Worm (Caenorhabditis elegans) whole organism, late embryonic: ENCODE data around the gene csn-5.

Experiments
- F13H6.1 ChIP-seq: sonication (generic microtip); optimal IDR thresholded peaks from 2 replicates; lab custom pipeline; 2016; ENCODE audit warnings: missing genetic modification characterization, missing compliant biosample characterization
- K02D7.2 ChIP-seq: sonication (generic microtip); optimal IDR thresholded peaks from 2 replicates; lab custom pipeline; 2017; ENCODE audit warnings: mild to moderate bottlenecking, missing genetic modification characterization, missing compliant biosample characterization
- K09A11.1 ChIP-seq: sonication (generic microtip); optimal IDR thresholded peaks from 2 replicates; lab custom pipeline; 2017; ENCODE audit warnings: antibody characterized with exemption, mild to moderate bottlenecking, missing genetic modification characterization, missing compliant biosample characterization; ENCODE audit not compliant: insufficient read depth
- Y22D7AL.16 ChIP-seq: sonication (generic microtip); optimal IDR thresholded peaks from 2 replicates; lab custom pipeline; 2016; ENCODE audit warnings: missing genetic modification characterization, missing compliant biosample characterization
- ahr-1 ChIP-seq: sonication (generic microtip); optimal IDR thresholded peaks from 2 replicates; lab custom pipeline; 2016; ENCODE audit warnings: missing genetic modification characterization, missing compliant biosample characterization
- ama-1 ChIP-seq: fragments of 150-350 bp; optimal IDR thresholded peaks from 2 replicates; lab custom pipeline; 2014
- ceh-14 ChIP-seq: sonication (generic microtip); optimal IDR thresholded peaks from 2 replicates; lab custom pipeline; 2016; ENCODE audit warnings: missing genotype, missing genetic modification characterization, missing compliant biosample characterization
- ceh-22 ChIP-seq: sonication (generic microtip); optimal IDR thresholded peaks from 2 replicates; lab custom pipeline; 2017; ENCODE audit warnings: missing biosample characterization, missing genetic modification characterization
- ceh-30 ChIP-seq: fragments of 150-350 bp; optimal IDR thresholded peaks from 2 replicates; lab custom pipeline; 2014; ENCODE audit warnings: missing biosample characterization, missing genetic modification characterization
- ceh-31 ChIP-seq: sonication (generic microtip); optimal IDR thresholded peaks from 2 replicates; lab custom pipeline; 2016; ENCODE audit warnings: missing genetic modification characterization, missing compliant biosample characterization
- ceh-48 ChIP-seq: sonication (generic microtip); optimal IDR thresholded peaks from 2 replicates; lab custom pipeline; 2016; ENCODE audit warnings: missing genetic modification characterization, inconsistent platforms, missing compliant biosample characterization
- che-1 ChIP-seq: sonication (generic microtip); optimal IDR thresholded peaks from 2 replicates; lab custom pipeline; 2016; ENCODE audit warnings: mild to moderate bottlenecking, missing genetic modification characterization, missing compliant biosample characterization
- dmd-4 ChIP-seq: sonication (generic microtip); optimal IDR thresholded peaks from 2 replicates; lab custom pipeline; 2016; ENCODE audit warnings: borderline replicate concordance, missing genetic modification characterization, missing compliant biosample characterization
- elt-2 ChIP-seq: sonication (generic microtip); optimal IDR thresholded peaks from 2 replicates; lab custom pipeline; 2016; ENCODE audit warnings: missing genetic modification reagents, missing genetic modification characterization, missing compliant biosample characterization
- eyg-1 ChIP-seq: sonication (generic microtip); optimal IDR thresholded peaks from 2 replicates; lab custom pipeline; 2016; ENCODE audit warnings: missing genotype, missing genetic modification characterization, missing compliant biosample characterization
- gmeb-2 ChIP-seq: sonication (generic microtip); optimal IDR thresholded peaks from 2 replicates; lab custom pipeline; 2016; ENCODE audit warnings: missing genetic modification characterization, inconsistent platforms, missing compliant biosample characterization
- hlh-15 ChIP-seq: sonication (generic microtip); optimal IDR thresholded peaks from 2 replicates; lab custom pipeline; 2016; ENCODE audit warnings: missing genetic modification characterization, missing compliant biosample characterization
- hlh-8 ChIP-seq: sonication (generic microtip); optimal IDR thresholded peaks from 2 replicates; lab custom pipeline; 2016; ENCODE audit warnings: missing genotype, missing genetic modification characterization, missing compliant biosample characterization
- madf-2 ChIP-seq: sonication (generic microtip); optimal IDR thresholded peaks from 2 replicates; lab custom pipeline; 2017; ENCODE audit warnings: missing genetic modification characterization, missing compliant biosample characterization
- nfya-1 ChIP-seq: sonication (generic microtip); optimal IDR thresholded peaks from 2 replicates; lab custom pipeline; 2017; ENCODE audit warnings: missing genetic modification characterization, mild to moderate bottlenecking, missing compliant biosample characterization, antibody characterized with exemption, moderate library complexity
- nhr-11 ChIP-seq: fragments of 150-350 bp; optimal IDR thresholded peaks from 2 replicates; lab custom pipeline; 2014; ENCODE audit warnings: missing biosample characterization, missing genetic modification characterization
- nhr-232 ChIP-seq: sonication (generic microtip); optimal IDR thresholded peaks from 2 replicates; lab custom pipeline; 2016; ENCODE audit warnings: missing genetic modification characterization, missing compliant biosample characterization
- npax-4 ChIP-seq: sonication (generic microtip); optimal IDR thresholded peaks from 2 replicates; lab custom pipeline; 2016; ENCODE audit warnings: missing genetic modification characterization, missing compliant biosample characterization
- pag-3 ChIP-seq: sonication (generic microtip); optimal IDR thresholded peaks from 2 replicates; lab custom pipeline; 2016; ENCODE audit warnings: missing compliant biosample characterization, missing genetic modification characterization, borderline replicate concordance
- pha-2 ChIP-seq: sonication (generic microtip); optimal IDR thresholded peaks from 2 replicates; lab custom pipeline; 2017; ENCODE audit warnings: mild to moderate bottlenecking, missing genetic modification characterization, missing compliant biosample characterization
- pha-4 ChIP-seq: fragments of 150-350 bp; optimal IDR thresholded peaks from 2 replicates; lab custom pipeline; 2018; ENCODE audit warnings: missing biosample characterization, missing genetic modification reagents, missing genetic modification characterization
- pqm-1 ChIP-seq: sonication (generic microtip); optimal IDR thresholded peaks from 2 replicates; lab custom pipeline; 2016; ENCODE audit warnings: missing genetic modification characterization, missing compliant biosample characterization
- rnt-1 ChIP-seq: sonication (generic microtip); optimal IDR thresholded peaks from 2 replicates; lab custom pipeline; 2016; ENCODE audit warnings: missing genetic modification characterization, missing compliant biosample characterization
- sdc-2 ChIP-seq: sonication (generic microtip); optimal IDR thresholded peaks from 2 replicates; lab custom pipeline; 2016; ENCODE audit warnings: missing genotype, missing genetic modification characterization, missing compliant biosample characterization
- sox-2 ChIP-seq: fragments of 200-800 bp; sonication (Bioruptor generic); IDR thresholded peaks from 2 replicates; pipeline ENCODE4 v1.3.6; 2022; ENCODE audit warnings: missing genetic modification reagents, missing genetic modification characterization, missing compliant biosample characterization
- sox-4 ChIP-seq: sonication (generic microtip); optimal IDR thresholded peaks from 2 replicates; lab custom pipeline; 2017; ENCODE audit warnings: mild to moderate bottlenecking, missing genetic modification characterization, inconsistent platforms, missing compliant biosample characterization
- tbx-7 ChIP-seq: sonication (generic microtip); optimal IDR thresholded peaks from 2 replicates; lab custom pipeline; 2016; ENCODE audit warnings: missing genotype, missing genetic modification characterization, missing compliant biosample characterization
- unc-3 ChIP-seq, 2 experiments: fragments of 200-800 bp in 1 of 2; sonication (Bioruptor generic) in 1 of 2; sonication (generic microtip) in 1 of 2; conservative IDR thresholded peaks in 1 of 2; optimal IDR thresholded peaks in 1 of 2; 2 replicates each; pipeline versions ENCODE4 v1.3.6 to Lab custom; 2016 to 2022; ENCODE audit warnings: missing compliant biosample characterization in 2 of 2, missing genetic modification characterization in 2 of 2, missing genetic modification reagents in 1 of 2
- unc-42 ChIP-seq: sonication (generic microtip); optimal IDR thresholded peaks from 2 replicates; lab custom pipeline; 2016; ENCODE audit warnings: missing genotype, missing genetic modification characterization, missing compliant biosample characterization
- unc-86 ChIP-seq: sonication (generic microtip); optimal IDR thresholded peaks from 2 replicates; lab custom pipeline; 2016; ENCODE audit warnings: missing genetic modification characterization, missing compliant biosample characterization
- ztf-16 ChIP-seq: sonication (generic microtip); optimal IDR thresholded peaks from 2 replicates; lab custom pipeline; 2017; ENCODE audit warnings: missing genetic modification characterization, missing compliant biosample characterization

The csn-5 gene

DNA sequence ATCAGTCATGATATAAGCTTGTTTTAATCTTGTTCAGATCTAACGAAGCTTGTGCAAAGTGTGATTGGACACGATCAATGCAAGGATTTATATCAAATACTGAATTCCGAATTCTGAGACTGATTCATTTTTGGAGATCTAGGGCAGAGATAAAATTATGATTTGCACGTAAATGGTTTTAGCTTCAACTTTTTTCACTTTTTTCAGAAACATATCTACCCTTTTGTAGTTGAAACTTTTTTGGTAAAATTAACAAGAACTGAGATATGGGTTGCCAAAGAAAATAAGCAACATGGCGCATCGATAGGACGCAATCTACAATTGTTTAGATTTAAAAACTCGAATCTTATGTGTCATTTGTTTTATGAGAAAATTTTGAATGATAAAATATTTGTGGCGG lies 28.7 kb downstream of the csn-5 start, which contains the start of gene C55C3.4:
C55C3.4 (minus strand) TSS at position 101 of the 400 bp plus-strand sequence.
- no peak for TF ChIP-seq nhr-232 (tag; lab: Kevin White, UChicago)
- no peak for TF ChIP-seq rnt-1
- TF ChIP-seq unc-86 (tag; lab: Kevin White, UChicago) = no peak
- TF ChIP-seq pqm-1 (tag; lab: Kevin White, UChicago) = no peak
- no peak for TF ChIP-seq nfya-1
- no peak for TF ChIP-seq ceh-22 (tag; lab: Kevin White, UChicago)
- TF ChIP-seq Y22D7AL.16 = no peak
- TF ChIP-seq ama-1 (lab: Kevin White, UChicago) = no peak

DNA sequence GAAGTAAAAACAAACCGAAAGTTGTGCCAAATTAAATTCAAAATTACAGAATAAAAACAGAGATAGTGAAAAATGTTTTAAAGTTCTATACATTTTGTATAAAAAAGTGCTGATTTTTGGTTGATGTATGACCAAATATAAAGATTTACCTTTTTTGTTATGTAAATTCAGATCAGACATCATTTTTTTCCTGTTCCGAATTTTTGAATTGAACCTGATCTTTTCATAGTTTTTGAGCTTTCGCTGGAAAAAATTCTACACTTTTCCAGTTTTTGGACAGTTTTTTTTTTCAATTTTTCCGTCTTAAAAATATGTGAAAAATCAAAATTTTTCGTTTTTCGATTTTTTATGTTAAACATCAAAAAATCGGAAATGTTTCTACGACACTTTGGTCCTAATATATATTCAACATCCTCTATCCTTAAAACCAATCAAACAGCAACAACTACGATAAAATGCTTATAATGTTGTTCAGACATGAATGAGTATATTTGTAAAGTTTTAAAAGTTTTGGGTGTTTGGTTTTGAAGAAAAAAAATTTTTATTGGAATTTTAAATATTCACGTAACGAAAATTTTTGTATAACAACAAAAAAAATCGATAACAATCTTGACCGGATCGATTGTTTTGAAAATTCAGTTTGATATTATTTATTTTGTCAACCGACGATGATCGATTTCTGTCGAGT lies 33.4 kb downstream of the csn-5 start, which contains the start of the genes C55C3.7 and C55C3.6:
C55C3.7 (minus strand) TSS at position 101 of the 688 bp plus-strand sequence.
C55C3.6 (plus strand) TSS at position 638 of the 688 bp plus-strand sequence.
- TF ChIP-seq unc-42 (no peak), nhr-232 (tag; lab: Kevin White, UChicago) (no peak), gmeb-2 (tag; lab: Kevin White, UChicago) (no peak), sox-4 (tag; lab: Kevin White, UChicago) (no peak), npax-4 (no peak), pha-2 (no peak), pag-3 (no peak), Y22D7AL.16 (no peak), ceh-48 (no peak), hlh-15 (tag; lab: Kevin White, UChicago) (no peak), ceh-30 (tag; lab: Kevin White, UChicago) (no peak), eyg-1 (tag; lab: Kevin White, UChicago) (no peak), nfya-1 (no peak), ceh-14 (tag; lab: Kevin White, UChicago) (no peak), ztf-16 (no peak), ama-1 (lab: Kevin White, UChicago) (no peak), che-1 (tag; lab: Kevin White, UChicago) (no peak)
- TF ChIP-seq, all 69 proteins: peak for 0

- TF ChIP-seq madf-2 (tag; lab: Kevin White, UChicago) = no peak
- TF ChIP-seq K09A11.1 = no peak
- TF ChIP-seq unc-86 (tag; lab: Kevin White, UChicago) = no peak
- no peak for TF ChIP-seq nhr-11 (tag; lab: Kevin White, UChicago)
- no peak for TF ChIP-seq dmd-4 (tag; lab: Kevin White, UChicago)
- TF ChIP-seq ceh-22 (tag; lab: Kevin White, UChicago) = no peak
- no peak for TF ChIP-seq ztf-16
- TF ChIP-seq tbx-7 (tag; lab: Kevin White, UChicago) = no peak
- no peak for TF ChIP-seq ceh-30 (tag; lab: Kevin White, UChicago)
- TF ChIP-seq elt-2 = no peak
- no peak for TF ChIP-seq sdc-2 (tag; lab: Kevin White, UChicago)
- TF ChIP-seq ahr-1 (tag; lab: Kevin White, UChicago) = no peak
- no peak for TF ChIP-seq pha-4
- no peak for TF ChIP-seq sox-2
- no peak for TF ChIP-seq F13H6.1 (tag; lab: Kevin White, UChicago)
- TF ChIP-seq unc-3 (GFP tag; conservative IDR thresholded peaks at IDR 0.05; lab: Robert Waterston, UW) = no peak
- no peak for TF ChIP-seq unc-3 (tag; optimal IDR thresholded peaks at IDR 0.05; lab: Kevin White, UChicago)
- TF ChIP-seq ceh-31 (tag; lab: Kevin White, UChicago) = no peak
- TF ChIP-seq hlh-8 (tag; lab: Kevin White, UChicago) = no peak
- TF ChIP-seq K02D7.2 (tag; lab: Kevin White, UChicago) = no peak
- TF ChIP-seq eyg-1 (tag; lab: Kevin White, UChicago) = no peak
These were observed 35.7 kb downstream of the csn-5 start, which contains the start of gene C55C3.3 for ce11 chrIV:5685014-5685413. Gene C55C3.3, plus strand, starts transcription at chrIV:5685287.
